Worm (Caenorhabditis elegans): ENCODE results near the gene ZK622.5.

DNA sequence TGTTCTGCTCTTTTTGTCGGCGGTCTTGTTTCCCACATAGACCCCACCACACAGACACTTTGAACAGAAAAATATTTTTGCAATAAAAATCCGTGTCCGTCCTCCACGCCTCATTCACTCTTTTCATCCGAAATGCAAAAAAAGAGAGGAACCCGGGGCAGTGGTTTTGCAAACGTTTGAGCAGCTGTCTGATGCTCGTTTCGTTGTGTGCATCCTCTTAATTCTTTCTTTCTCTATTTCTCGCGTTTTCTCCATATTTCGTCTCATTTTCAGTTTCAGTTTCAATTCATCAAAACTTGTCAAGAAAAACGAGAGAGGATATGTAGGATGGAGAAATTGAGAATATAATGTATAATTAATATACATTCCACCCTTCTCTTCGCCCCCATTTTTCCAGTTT, 19.7 kb downstream of the ZK622.5 start:
- TF ChIP-seq C34F6.9 (tag; optimal IDR thresholded peaks at IDR 0.05), result peak; percentile 33
- TF ChIP-seq unc-62 (GFP tag; optimal IDR thresholded peaks at IDR 0.05), result no peak
- TF ChIP-seq nhr-12 (tag; optimal IDR thresholded peaks at IDR 0.05), result no peak
- TF ChIP-seq elt-3 (tag; optimal IDR thresholded peaks at IDR 0.05), result no peak
- no peak for TF ChIP-seq ama-1 (optimal IDR thresholded peaks at IDR 0.05)
- no peak for TF ChIP-seq nhr-237 (tag; optimal IDR thresholded peaks at IDR 0.05)
- TF ChIP-seq R02D3.7 (tag; optimal IDR thresholded peaks at IDR 0.05), result no peak
